Worm (Caenorhabditis elegans) whole organism, L1 larva: Measurements from ENCODE around the gene cdc-14.
A peak's percentile ranks its signal among the peaks of the same experiment; 100 is the strongest.

Experiments used
- F16B12.6 ChIP-seq: fragments of 150-350 bp; optimal IDR thresholded peaks from 2 replicates; lab custom pipeline; 2014; ENCODE audit warnings: missing biosample characterization, missing genetic modification characterization
- aha-1 ChIP-seq: fragments of 150-350 bp; optimal IDR thresholded peaks from 2 replicates; lab custom pipeline; 2014; ENCODE audit warnings: missing biosample characterization, missing genetic modification characterization
- aly-2 ChIP-seq: fragments of 150-350 bp; optimal IDR thresholded peaks from 2 replicates; lab custom pipeline; 2014; ENCODE audit warnings: missing biosample characterization, missing genetic modification characterization
- ama-1 ChIP-seq: fragments of 150-350 bp; optimal IDR thresholded peaks from 2 replicates; lab custom pipeline; 2014
- blmp-1 ChIP-seq: fragments of 150-350 bp; optimal IDR thresholded peaks from 2 replicates; lab custom pipeline; 2014; ENCODE audit warnings: missing biosample characterization, missing genetic modification characterization
- ceh-63 ChIP-seq: fragments of 200-800 bp; sonication (Bioruptor generic); optimal IDR thresholded peaks from 2 replicates; lab custom pipeline; 2018; ENCODE audit warnings: mild to moderate bottlenecking, missing genetic modification characterization, missing compliant biosample characterization
- ceh-88 ChIP-seq: fragments of 200-800 bp; sonication (Bioruptor generic); IDR thresholded peaks from 2 replicates; pipeline ENCODE4 v1.3.6; 2022; ENCODE audit warnings: missing genetic modification characterization, missing compliant biosample characterization
- ces-1 ChIP-seq: fragments of 150-350 bp; optimal IDR thresholded peaks from 2 replicates; lab custom pipeline; 2014; ENCODE audit warnings: missing biosample characterization, missing genetic modification reagents, missing genetic modification characterization
- egl-27 ChIP-seq, 2 experiments: fragments of 150-350 bp in 1 of 2; sonication (generic microtip); optimal IDR thresholded peaks; 3 replicates each; lab custom pipeline; 2017 to 2018; ENCODE audit warnings: missing biosample characterization in 2 of 2, missing genetic modification characterization in 2 of 2, missing genetic modification reagents in 2 of 2
- elt-2 ChIP-seq: sonication (generic microtip); optimal IDR thresholded peaks from 2 replicates; lab custom pipeline; 2016; ENCODE audit warnings: missing genetic modification characterization, mild to moderate bottlenecking, inconsistent platforms, missing compliant biosample characterization, missing genetic modification reagents
- elt-3 ChIP-seq, 6 experiments: fragments of 150-350 bp in 1 of 6; sonication (generic microtip); optimal IDR thresholded peaks; 2 replicates each; lab custom pipeline; 2017 to 2018; ENCODE audit warnings: missing biosample characterization in 6 of 6, missing genetic modification characterization in 6 of 6, inconsistent platforms in 1 of 6
- ets-5 ChIP-seq: fragments of 200-800 bp; sonication (Bioruptor generic); IDR thresholded peaks from 2 replicates; pipeline ENCODE4 v1.3.6; 2022; ENCODE audit warnings: missing genetic modification characterization, missing compliant biosample characterization
- fkh-4 ChIP-seq: sonication (generic microtip); optimal IDR thresholded peaks from 2 replicates; lab custom pipeline; 2016; ENCODE audit warnings: missing compliant biosample characterization, missing genetic modification characterization, borderline replicate concordance
- fos-1 ChIP-seq: fragments of 150-350 bp; optimal IDR thresholded peaks from 2 replicates; lab custom pipeline; 2014; ENCODE audit warnings: missing biosample characterization, missing genetic modification characterization
- grh-1 ChIP-seq: fragments of 200-800 bp; sonication (Bioruptor generic); IDR thresholded peaks from 2 replicates; pipeline ENCODE4 v1.3.6; 2022; ENCODE audit warnings: missing genetic modification reagents, missing genetic modification characterization, missing compliant biosample characterization
- hlh-17 ChIP-seq: fragments of 200-800 bp; sonication (Bioruptor generic); optimal IDR thresholded peaks from 2 replicates; lab custom pipeline; 2018; ENCODE audit warnings: missing genetic modification characterization, mild to moderate bottlenecking, missing compliant biosample characterization, moderate library complexity, borderline replicate concordance
- hlh-4 ChIP-seq: sonication (generic microtip); optimal IDR thresholded peaks from 2 replicates; lab custom pipeline; 2016; ENCODE audit warnings: mild to moderate bottlenecking, missing genetic modification characterization, missing compliant biosample characterization
- isw-1 ChIP-seq: fragments of 200-800 bp; sonication (Bioruptor generic); IDR thresholded peaks from 2 replicates; pipeline ENCODE4 v1.3.6; 2022; ENCODE audit warnings: missing genetic modification characterization, missing compliant biosample characterization
- jun-1 ChIP-seq: fragments of 150-350 bp; optimal IDR thresholded peaks from 2 replicates; lab custom pipeline; 2014; ENCODE audit warnings: missing biosample characterization, missing genetic modification reagents, missing genetic modification characterization
- lin-14 ChIP-seq: fragments of 200-800 bp; sonication (Bioruptor generic); optimal IDR thresholded peaks from 2 replicates; lab custom pipeline; 2018; ENCODE audit warnings: mild to moderate bottlenecking, missing genetic modification characterization, moderate library complexity, missing compliant biosample characterization
- lin-15B ChIP-seq: fragments of 150-350 bp; sonication (generic microtip); optimal IDR thresholded peaks from 3 replicates; lab custom pipeline; 2014; ENCODE audit warnings: missing biosample characterization, missing genetic modification characterization
- lin-35 ChIP-seq, 2 experiments: fragments of 150-350 bp; optimal IDR thresholded peaks; 2 replicates each; lab custom pipeline; 2014; ENCODE audit warnings: missing biosample characterization in 2 of 2, missing genetic modification characterization in 2 of 2, missing genetic modification reagents in 2 of 2
- lin-39 ChIP-seq: fragments of 150-350 bp; optimal IDR thresholded peaks from 2 replicates; lab custom pipeline; 2014; ENCODE audit warnings: missing biosample characterization, missing genetic modification reagents, missing genetic modification characterization
- lsy-2 ChIP-seq, 2 experiments: fragments of 150-350 bp; optimal IDR thresholded peaks; 2 replicates each; lab custom pipeline; 2014; ENCODE audit warnings: missing biosample characterization in 2 of 2, missing genetic modification characterization in 2 of 2
- mab-9 ChIP-seq: fragments of 200-800 bp; sonication (Bioruptor generic); IDR thresholded peaks from 2 replicates; pipeline ENCODE4 v1.3.6; 2022; ENCODE audit warnings: missing genetic modification reagents, missing genetic modification characterization, missing compliant biosample characterization
- mdl-1 ChIP-seq, 2 experiments: fragments of 150-350 bp; optimal IDR thresholded peaks; 2 replicates each; lab custom pipeline; 2014 to 2017; ENCODE audit warnings: missing biosample characterization in 2 of 2, missing genetic modification characterization in 2 of 2, inconsistent platforms in 1 of 2
- mef-2 ChIP-seq: fragments of 150-350 bp; optimal IDR thresholded peaks from 2 replicates; lab custom pipeline; 2014; ENCODE audit warnings: missing biosample characterization, missing genetic modification characterization
- nhr-11 ChIP-seq: fragments of 150-350 bp; optimal IDR thresholded peaks from 2 replicates; lab custom pipeline; 2014; ENCODE audit warnings: missing biosample characterization, missing genetic modification characterization
- nhr-12 ChIP-seq: sonication (generic microtip); optimal IDR thresholded peaks from 2 replicates; lab custom pipeline; 2017; ENCODE audit warnings: missing biosample characterization, missing genetic modification characterization
- nhr-20 ChIP-seq: sonication (generic microtip); optimal IDR thresholded peaks from 2 replicates; lab custom pipeline; 2016; ENCODE audit warnings: mild to moderate bottlenecking, missing genetic modification characterization, missing compliant biosample characterization
- nhr-237 ChIP-seq: fragments of 150-350 bp; optimal IDR thresholded peaks from 2 replicates; lab custom pipeline; 2014; ENCODE audit warnings: missing biosample characterization, missing genetic modification characterization
- nhr-28 ChIP-seq: fragments of 150-350 bp; optimal IDR thresholded peaks from 2 replicates; lab custom pipeline; 2014; ENCODE audit warnings: missing biosample characterization, missing genetic modification characterization
- nhr-47 ChIP-seq: sonication (generic microtip); optimal IDR thresholded peaks from 2 replicates; lab custom pipeline; 2016; ENCODE audit warnings: mild to moderate bottlenecking, missing genetic modification characterization, moderate library complexity, missing compliant biosample characterization
- nhr-71 ChIP-seq: sonication (generic microtip); optimal IDR thresholded peaks from 2 replicates; lab custom pipeline; 2016; ENCODE audit warnings: mild to moderate bottlenecking, missing genetic modification characterization, moderate library complexity, missing compliant biosample characterization
- nhr-76 ChIP-seq: sonication (generic microtip); optimal IDR thresholded peaks from 2 replicates; lab custom pipeline; 2017; ENCODE audit warnings: missing biosample characterization, missing genetic modification characterization
- nhr-77 ChIP-seq: fragments of 150-350 bp; optimal IDR thresholded peaks from 2 replicates; lab custom pipeline; 2014; ENCODE audit warnings: missing biosample characterization, missing genetic modification characterization
- nhr-84 ChIP-seq: sonication (generic microtip); optimal IDR thresholded peaks from 2 replicates; lab custom pipeline; 2017; ENCODE audit warnings: missing biosample characterization, missing genetic modification characterization
- nhr-85 ChIP-seq: sonication (generic microtip); peaks from one replicate; lab custom pipeline; 2016; ENCODE audit warnings: missing genetic modification characterization, inconsistent platforms, missing compliant biosample characterization
- nhr-90 ChIP-seq: sonication (generic microtip); optimal IDR thresholded peaks from 2 replicates; lab custom pipeline; 2016; ENCODE audit warnings: mild to moderate bottlenecking, missing genetic modification characterization, missing compliant biosample characterization; ENCODE audit not compliant: poor library complexity
- pag-3 ChIP-seq: sonication (generic microtip); optimal IDR thresholded peaks from 2 replicates; lab custom pipeline; 2017; ENCODE audit warnings: missing genetic modification characterization, mild to moderate bottlenecking, missing compliant biosample characterization, antibody characterized with exemption, borderline replicate concordance; ENCODE audit not compliant: insufficient read depth
- pqm-1 ChIP-seq: sonication (generic microtip); optimal IDR thresholded peaks from 3 replicates; lab custom pipeline; 2017; ENCODE audit warnings: missing biosample characterization, missing genetic modification characterization
- skn-1 ChIP-seq: fragments of 150-350 bp; optimal IDR thresholded peaks from 2 replicates; lab custom pipeline; 2014; ENCODE audit warnings: missing biosample characterization, missing genetic modification characterization
- snpc-4 ChIP-seq: fragments of 150-350 bp; optimal IDR thresholded peaks from 2 replicates; lab custom pipeline; 2014; ENCODE audit warnings: missing biosample characterization, missing genetic modification characterization
- snu-23 ChIP-seq: sonication (generic microtip); optimal IDR thresholded peaks from 2 replicates; lab custom pipeline; 2016; ENCODE audit warnings: missing genetic modification characterization, missing compliant biosample characterization
- sox-4 ChIP-seq: sonication (generic microtip); optimal IDR thresholded peaks from 2 replicates; lab custom pipeline; 2016; ENCODE audit warnings: missing genetic modification characterization, missing compliant biosample characterization
- sptf-1 ChIP-seq: fragments of 150-350 bp; optimal IDR thresholded peaks from 2 replicates; lab custom pipeline; 2014; ENCODE audit warnings: missing biosample characterization, missing genetic modification characterization
- swsn-7 ChIP-seq: sonication (generic microtip); optimal IDR thresholded peaks from 2 replicates; lab custom pipeline; 2016; ENCODE audit warnings: missing genetic modification characterization, missing compliant biosample characterization
- tbx-2 ChIP-seq: sonication (generic microtip); optimal IDR thresholded peaks from 2 replicates; lab custom pipeline; 2016; ENCODE audit warnings: missing genetic modification characterization, missing compliant biosample characterization
- unc-130 ChIP-seq: fragments of 150-350 bp; optimal IDR thresholded peaks from 2 replicates; lab custom pipeline; 2017; ENCODE audit warnings: missing biosample characterization, missing genetic modification characterization, inconsistent platforms
- unc-62 ChIP-seq: fragments of 150-350 bp; optimal IDR thresholded peaks from 2 replicates; lab custom pipeline; 2014; ENCODE audit warnings: missing biosample characterization, missing genetic modification reagents, missing genetic modification characterization
- unc-86 ChIP-seq: sonication (generic microtip); optimal IDR thresholded peaks from 2 replicates; lab custom pipeline; 2016; ENCODE audit warnings: missing genetic modification characterization, missing compliant biosample characterization
- xbp-1 ChIP-seq: sonication (generic microtip); optimal IDR thresholded peaks from 2 replicates; lab custom pipeline; 2016; ENCODE audit warnings: missing genetic modification characterization, missing compliant biosample characterization
- zag-1 ChIP-seq: fragments of 150-350 bp; optimal IDR thresholded peaks from 2 replicates; lab custom pipeline; 2014; ENCODE audit warnings: missing biosample characterization, missing genetic modification characterization
- ztf-4 ChIP-seq: fragments of 150-350 bp; optimal IDR thresholded peaks from 2 replicates; lab custom pipeline; 2014; ENCODE audit warnings: missing biosample characterization, missing genetic modification characterization

cdc-14 gene

ce11 chrII:5593377-5593932 lies at the start of gene cdc-14:
TSS of gene cdc-14 (minus strand) at chrII:5593427.
- TF ChIP-seq pqm-1 (tag; lab: Kevin White, UChicago) (no peak), swsn-7 (peak; percentile 76), ztf-4 (tag; lab: Kevin White, UChicago) (peak; percentile 64), nhr-71 (tag; lab: Kevin White, UChicago) (peak; percentile 90), unc-130 (peak; percentile 87), ces-1 (GFP tag; lab: Kevin White, UChicago) (no peak), nhr-85 (tag; lab: Kevin White, UChicago) (peak; percentile 90), nhr-12 (no peak), nhr-90 (tag; lab: Kevin White, UChicago) (peak; percentile 64), nhr-47 (tag; lab: Kevin White, UChicago) (peak; percentile 61), elt-3 (tag; optimal IDR thresholded peaks at IDR 0.05; lab: Kevin White, UChicago) (peak in 2 of 6 experiments; percentile 39 to 73), nhr-84 (tag; lab: Kevin White, UChicago) (no peak), nhr-77 (peak; percentile 59), sptf-1 (tag; lab: Kevin White, UChicago) (no peak), aly-2 (tag; lab: Kevin White, UChicago) (no peak), xbp-1 (peak; percentile 57), lin-15B (tag; lab: Kevin White, UChicago) (peak; percentile 71), nhr-20 (tag; lab: Kevin White, UChicago) (peak; percentile 91), hlh-17 (GFP tag; lab: Kevin White, UChicago) (no peak), skn-1 (tag; lab: Kevin White, UChicago) (peak; percentile 63), snpc-4 (tag; lab: Kevin White, UChicago) (peak; percentile 81), fos-1 (tag; lab: Kevin White, UChicago) (peak; percentile 28), nhr-237 (tag; lab: Kevin White, UChicago) (peak; percentile 18), elt-2 (tag; lab: Kevin White, UChicago) (peak; percentile 33), mef-2 (tag; lab: Kevin White, UChicago) (no peak), aha-1 (no peak), mab-9 (GFP tag; lab: Robert Waterston, UW) (0 out of 2 replicates have a peak, but pooled peaks have one; percentile 28), fkh-4 (tag; lab: Kevin White, UChicago) (no peak), isw-1 (peak; percentile 37), unc-86 (no peak), egl-27 (tag; optimal IDR thresholded peaks at IDR 0.05; lab: Kevin White, UChicago) (no peak), grh-1 (GFP tag; lab: Robert Waterston, UW) (0 out of 2 replicates have a peak, but pooled peaks have one; percentile 8), lin-39 (tag; lab: Kevin White, UChicago) (peak; percentile 8), mdl-1 (tag; optimal IDR thresholded peaks at IDR 0.05; lab: Kevin White, UChicago) (peak in 1 of 2 experiments; percentile 87), ceh-88 (GFP tag; lab: Robert Waterston, UW) (no peak), lin-14 (GFP tag; lab: Kevin White, UChicago) (peak; percentile 96), tbx-2 (peak; percentile 79), pag-3 (tag; lab: Kevin White, UChicago) (peak; percentile 98), unc-62 (GFP tag; lab: Kevin White, UChicago) (no peak), blmp-1 (peak; percentile 64), nhr-76 (tag; lab: Kevin White, UChicago) (no peak), jun-1 (tag; lab: Kevin White, UChicago) (no peak), F16B12.6 (peak; percentile 39), nhr-11 (tag; lab: Kevin White, UChicago) (no peak), zag-1 (tag; lab: Kevin White, UChicago) (no peak), ama-1 (peak; percentile 48), nhr-28 (tag; lab: Kevin White, UChicago) (no peak), hlh-4 (tag; lab: Kevin White, UChicago) (no peak), lsy-2 (tag; optimal IDR thresholded peaks at IDR 0.05; lab: Kevin White, UChicago) (peak; percentile 77 to 80), sox-4 (no peak), lin-35 (GFP tag; optimal IDR thresholded peaks at IDR 0.05; lab: Kevin White, UChicago) (peak; percentile 70 to 86), ets-5 (GFP tag; lab: Robert Waterston, UW) (no peak), snu-23 (GFP tag; lab: Kevin White, UChicago) (peak; percentile 92), ceh-63 (GFP tag; lab: Kevin White, UChicago) (no peak)
